Fruit fly (Drosophila melanogaster) whole organism, embryonic: ENCODE measurements around the gene CG9630.

ENCODE experiments used
- Adf1 ChIP-seq: fragments of 200-800 bp; sonication (Bioruptor generic); IDR thresholded peaks from 2 replicates; pipeline ENCODE4 v1.3.6; 2022; ENCODE audit warnings: missing biosample characterization, missing genetic modification characterization
- Atf3 ChIP-seq: fragments of 200-800 bp; sonication (Bioruptor generic); optimal IDR thresholded peaks from 3 replicates; lab custom pipeline; 2016; ENCODE audit warnings: missing biosample characterization, missing genetic modification characterization
- BtbVII ChIP-seq: fragments of 200-800 bp; sonication (Bioruptor generic); optimal IDR thresholded peaks from 3 replicates; lab custom pipeline; 2017; ENCODE audit warnings: missing biosample characterization, mild to moderate bottlenecking, missing genetic modification characterization
- CG11504 ChIP-seq: fragments of 200-800 bp; sonication (Bioruptor generic); optimal IDR thresholded peaks from 3 replicates; lab custom pipeline; 2019; ENCODE audit warnings: missing biosample characterization, mild to moderate bottlenecking, missing genetic modification characterization, moderate library complexity
- CG11695 ChIP-seq: fragments of 200-800 bp; sonication (Bioruptor generic); IDR thresholded peaks from 3 replicates; pipeline ENCODE4 v1.3.6; 2022; ENCODE audit warnings: missing biosample characterization, missing genetic modification characterization
- CG12659 ChIP-seq: fragments of 200-800 bp; sonication (Bioruptor generic); optimal IDR thresholded peaks from 3 replicates; lab custom pipeline; 2017; ENCODE audit warnings: mild to moderate bottlenecking, missing biosample characterization, missing genetic modification reagents, missing genetic modification characterization
- CG13287 ChIP-seq: fragments of 200-800 bp; sonication (Bioruptor generic); IDR thresholded peaks from 2 replicates; pipeline ENCODE4 v1.3.6; 2022; ENCODE audit warnings: missing biosample characterization, missing genetic modification characterization; ENCODE audit not compliant: partially characterized antibody
- CG17568 ChIP-seq: fragments of 200-800 bp; sonication (Bioruptor generic); optimal IDR thresholded peaks from 2 replicates; lab custom pipeline; 2018; ENCODE audit warnings: missing biosample characterization, mild to moderate bottlenecking, missing genetic modification characterization, moderate library complexity
- CG17802 ChIP-seq: fragments of 200-800 bp; sonication (Bioruptor generic); optimal IDR thresholded peaks from 2 replicates; lab custom pipeline; 2018; ENCODE audit warnings: missing biosample characterization, mild to moderate bottlenecking, missing genetic modification characterization, moderate library complexity
- CG18476 ChIP-seq: fragments of 200-800 bp; sonication (Bioruptor generic); optimal IDR thresholded peaks from 2 replicates; lab custom pipeline; 2016; ENCODE audit warnings: missing biosample characterization, mild to moderate bottlenecking, missing genetic modification characterization
- CG18599 ChIP-seq: fragments of 200-800 bp; sonication (Bioruptor generic); optimal IDR thresholded peaks from 3 replicates; lab custom pipeline; 2017; ENCODE audit warnings: missing biosample characterization, missing genetic modification characterization, mild to moderate bottlenecking, moderate library complexity, missing genetic modification reagents
- CG2712 ChIP-seq: fragments of 200-800 bp; optimal IDR thresholded peaks from 3 replicates; lab custom pipeline; 2019; ENCODE audit warnings: missing biosample characterization, mild to moderate bottlenecking, missing genetic modification characterization, moderate library complexity
- CG34422 ChIP-seq: fragments of 200-800 bp; sonication (Bioruptor generic); IDR thresholded peaks from 3 replicates; pipeline ENCODE4 v1.3.6; 2022; ENCODE audit warnings: missing biosample characterization, missing genetic modification characterization
- CG9727 ChIP-seq: fragments of 200-800 bp; sonication (Bioruptor generic); optimal IDR thresholded peaks from 3 replicates; lab custom pipeline; 2017; ENCODE audit warnings: missing biosample characterization, mild to moderate bottlenecking, missing genetic modification characterization
- D ChIP-seq, 2 experiments: fragments of 200-800 bp in 1 of 2; fragments of >200 bp in 1 of 2; sonication (Bioruptor generic) in 1 of 2; optimal IDR thresholded peaks; 2 replicates in 1 of 2; 3 replicates in 1 of 2; lab custom pipeline; 2017; ENCODE audit warnings: mild to moderate bottlenecking in 1 of 2, missing biosample characterization in 1 of 2, missing genetic modification characterization in 1 of 2, missing genetic modification reagents in 1 of 2
- Deaf1 ChIP-seq: fragments of 200-800 bp; optimal IDR thresholded peaks from 3 replicates; lab custom pipeline; 2019; ENCODE audit warnings: missing biosample characterization, mild to moderate bottlenecking, missing genetic modification characterization, moderate library complexity
- Dll ChIP-seq: fragments of 200-800 bp; sonication (Bioruptor generic); IDR thresholded peaks from 4 replicates; pipeline ENCODE4 v1.3.6; 2022; ENCODE audit warnings: missing biosample characterization, missing genetic modification characterization; ENCODE audit not compliant: partially characterized antibody
- Dref ChIP-seq: fragments of 200-800 bp; sonication (Bioruptor generic); IDR thresholded peaks from 2 replicates; pipeline ENCODE4 v1.3.6; 2022; ENCODE audit warnings: missing biosample characterization, missing genetic modification characterization
- E2f1 ChIP-seq: fragments of 200-800 bp; sonication (Bioruptor generic); IDR thresholded peaks from 2 replicates; pipeline ENCODE4 v1.3.6; 2022; ENCODE audit warnings: missing biosample characterization, missing genetic modification characterization
- E2f2 ChIP-seq: fragments of 200-800 bp; sonication (Bioruptor generic); IDR thresholded peaks from 2 replicates; pipeline ENCODE4 v1.3.6; 2022; ENCODE audit warnings: missing biosample characterization, missing genetic modification characterization
- HHEX ChIP-seq: fragments of 200-800 bp; sonication (Bioruptor generic); optimal IDR thresholded peaks from 3 replicates; lab custom pipeline; 2017; ENCODE audit warnings: missing biosample characterization, mild to moderate bottlenecking, missing genetic modification characterization, missing genetic modification reagents
- MTF-1 ChIP-seq: fragments of 200-800 bp; sonication (Bioruptor generic); optimal IDR thresholded peaks from 2 replicates; lab custom pipeline; 2018; ENCODE audit warnings: missing biosample characterization, mild to moderate bottlenecking, missing genetic modification characterization, borderline replicate concordance
- Myb ChIP-seq: fragments of 200-800 bp; sonication (Bioruptor generic); optimal IDR thresholded peaks from 2 replicates; lab custom pipeline; 2016; ENCODE audit warnings: missing biosample characterization, missing genetic modification characterization
- Nf-YA ChIP-seq: fragments of 200-800 bp; sonication (Bioruptor generic); IDR thresholded peaks from 2 replicates; pipeline ENCODE4 v1.3.6; 2022; ENCODE audit warnings: missing biosample characterization, missing genetic modification characterization
- Oaz ChIP-seq: fragments of 200-800 bp; sonication (Bioruptor generic); IDR thresholded peaks from 2 replicates; pipeline ENCODE4 v1.3.6; 2022; ENCODE audit warnings: missing biosample characterization, missing genetic modification characterization
- Ravus ChIP-seq: fragments of 200-800 bp; sonication (Bioruptor generic); IDR thresholded peaks from 2 replicates; pipeline ENCODE4 v1.3.6; 2022; ENCODE audit warnings: missing biosample characterization, missing genetic modification characterization
- Sry-δ ChIP-seq: fragments of 200-800 bp; sonication (Bioruptor generic); optimal IDR thresholded peaks from 2 replicates; lab custom pipeline; 2016; ENCODE audit warnings: missing biosample characterization, missing genetic modification characterization
- Usf ChIP-seq: fragments of 200-800 bp; sonication (Bioruptor generic); optimal IDR thresholded peaks from 2 replicates; lab custom pipeline; 2017; ENCODE audit warnings: missing genotype, missing biosample characterization, missing genetic modification characterization
- amos ChIP-seq: fragments of 200-800 bp; sonication (Bioruptor generic); IDR thresholded peaks from 2 replicates; pipeline ENCODE4 v1.3.6; 2022; ENCODE audit warnings: missing biosample characterization, missing genetic modification characterization; ENCODE audit not compliant: partially characterized antibody
- bowl ChIP-seq: fragments of 200-800 bp; sonication (Bioruptor generic); IDR thresholded peaks from 2 replicates; pipeline ENCODE4 v1.3.6; 2022; ENCODE audit warnings: missing biosample characterization, missing genetic modification characterization
- cas ChIP-seq: fragments of 200-800 bp; sonication (Bioruptor generic); IDR thresholded peaks from 2 replicates; pipeline ENCODE4 v1.3.6; 2022; ENCODE audit warnings: missing biosample characterization, missing genetic modification characterization
- chm ChIP-seq: fragments of 200-800 bp; sonication (Bioruptor generic); IDR thresholded peaks from 2 replicates; pipeline ENCODE4 v1.3.6; 2022; ENCODE audit warnings: missing biosample characterization, missing genetic modification characterization
- croc ChIP-seq: fragments of 200-800 bp; sonication (Bioruptor generic); conservative IDR thresholded peaks from 3 replicates; pipeline ENCODE4 v1.3.6; 2022; ENCODE audit warnings: missing biosample characterization, missing genetic modification characterization
- danr ChIP-seq: fragments of 200-800 bp; sonication (Bioruptor generic); IDR thresholded peaks from 2 replicates; pipeline ENCODE4 v1.3.6; 2022; ENCODE audit warnings: missing biosample characterization, missing genetic modification characterization
- dati ChIP-seq: fragments of 200-800 bp; sonication (Bioruptor generic); IDR thresholded peaks from 2 replicates; pipeline ENCODE4 v1.3.6; 2022; ENCODE audit warnings: missing biosample characterization, missing genetic modification characterization
- emc ChIP-seq: fragments of 200-800 bp; sonication (Bioruptor generic); optimal IDR thresholded peaks from 2 replicates; lab custom pipeline; 2016; ENCODE audit warnings: missing biosample characterization, missing genetic modification characterization
- ewg ChIP-seq: fragments of 200-800 bp; sonication (Bioruptor generic); optimal IDR thresholded peaks from 3 replicates; lab custom pipeline; 2017; ENCODE audit warnings: mild to moderate bottlenecking, missing biosample characterization, missing genetic modification reagents, missing genetic modification characterization
- fd96Cb ChIP-seq: fragments of 200-800 bp; sonication (Bioruptor generic); optimal IDR thresholded peaks from 2 replicates; lab custom pipeline; 2018; ENCODE audit warnings: missing biosample characterization, mild to moderate bottlenecking, missing genetic modification characterization, moderate library complexity
- fu2 ChIP-seq: fragments of 200-800 bp; sonication (Bioruptor generic); optimal IDR thresholded peaks from 2 replicates; lab custom pipeline; 2016; ENCODE audit warnings: missing biosample characterization, missing genetic modification characterization
- gce ChIP-seq: fragments of 200-800 bp; sonication (Bioruptor generic); IDR thresholded peaks from 3 replicates; pipeline ENCODE4 v1.3.6; 2022; ENCODE audit warnings: missing biosample characterization, missing genetic modification characterization
- gsb-n ChIP-seq: fragments of 200-800 bp; sonication (Bioruptor generic); optimal IDR thresholded peaks from 3 replicates; lab custom pipeline; 2018; ENCODE audit warnings: missing biosample characterization, mild to moderate bottlenecking, missing genetic modification characterization
- h ChIP-seq: fragments of >200 bp; optimal IDR thresholded peaks from 2 replicates; lab custom pipeline; 2017
- her ChIP-seq: fragments of 200-800 bp; sonication (Bioruptor generic); optimal IDR thresholded peaks from 2 replicates; lab custom pipeline; 2016; ENCODE audit warnings: missing biosample characterization, missing genetic modification characterization
- hkb ChIP-seq, 2 experiments: fragments of 200-800 bp in 1 of 2; fragments of >200 bp in 1 of 2; sonication (Bioruptor generic) in 1 of 2; IDR thresholded peaks in 1 of 2; optimal IDR thresholded peaks in 1 of 2; 2 replicates each; pipeline versions ENCODE4 v1.3.6 to Lab custom; 2017 to 2022; ENCODE audit warnings: missing biosample characterization in 1 of 2, missing genetic modification characterization in 1 of 2
- psq ChIP-seq: fragments of 200-800 bp; sonication (Bioruptor generic); optimal IDR thresholded peaks from 2 replicates; lab custom pipeline; 2017; ENCODE audit warnings: missing biosample characterization, missing genetic modification characterization
- tx ChIP-seq: fragments of 200-800 bp; sonication (Bioruptor generic); optimal IDR thresholded peaks from 2 replicates; lab custom pipeline; 2016; ENCODE audit warnings: missing biosample characterization, missing genetic modification characterization
- usp ChIP-seq: fragments of >200 bp; optimal IDR thresholded peaks from 2 replicates; lab custom pipeline; 2017; ENCODE audit warnings: missing biosample characterization, missing genetic modification characterization

CG9630 gene

dm6 chr3R:8250166-8250733 lies 19.4 kb downstream of the CG9630 start, which contains the start of gene mtg (continued):
- TF ChIP-seq CG2712 (tag; lab: Kevin White, UChicago) (no peak), CG11504 (tag; lab: Kevin White, UChicago) (peak; percentile 59), Usf (no peak), Ravus (GFP tag; lab: Robert Waterston, UW) (no peak), amos (GFP tag; lab: Robert Waterston, UW) (no peak), croc (GFP tag; lab: Robert Waterston, UW) (no peak), CG12659 (GFP tag; lab: Kevin White, UChicago) (no peak), fd96Cb (no peak), Atf3 (GFP tag; lab: Kevin White, UChicago) (no peak), MTF-1 (GFP tag; lab: Kevin White, UChicago) (no peak), Dll (GFP tag; lab: Robert Waterston, UW) (no peak), D (optimal IDR thresholded peaks at IDR 0.05; lab: Kevin White, UChicago) (no peak), D (GFP tag; optimal IDR thresholded peaks at IDR 0.05; lab: Kevin White, UChicago) (no peak), CG13287 (GFP tag; lab: Robert Waterston, UW) (0 out of 2 replicates have a peak, but pooled peaks have one; percentile 11), E2f2 (GFP tag; lab: Robert Waterston, UW) (no peak), tx (GFP tag; lab: Kevin White, UChicago) (no peak), her (GFP tag; lab: Kevin White, UChicago) (no peak), bowl (peak; percentile 17; the same call in 1 of the 2 replicates), psq (no peak), Nf-YA (GFP tag; lab: Robert Waterston, UW) (no peak), CG17802 (tag; lab: Kevin White, UChicago) (no peak), usp (GFP tag; lab: Kevin White, UChicago) (no peak), dati (GFP tag; lab: Robert Waterston, UW) (no peak), Deaf1 (tag; lab: Kevin White, UChicago) (peak; percentile 95), CG9727 (GFP tag; lab: Kevin White, UChicago) (no peak), E2f1 (GFP tag; lab: Robert Waterston, UW) (0 out of 2 replicates have a peak, but pooled peaks have one; percentile 23), Myb (no peak), ewg (no peak), gsb-n (tag; lab: Kevin White, UChicago) (no peak), danr (GFP tag; lab: Robert Waterston, UW) (no peak), Adf1 (no peak), CG34422 (peak; percentile 18; the same call in 1 of the 3 replicates), BtbVII (GFP tag; lab: Kevin White, UChicago) (no peak)
- TF ChIP-seq, all 482 proteins: peak for 13

DNA sequence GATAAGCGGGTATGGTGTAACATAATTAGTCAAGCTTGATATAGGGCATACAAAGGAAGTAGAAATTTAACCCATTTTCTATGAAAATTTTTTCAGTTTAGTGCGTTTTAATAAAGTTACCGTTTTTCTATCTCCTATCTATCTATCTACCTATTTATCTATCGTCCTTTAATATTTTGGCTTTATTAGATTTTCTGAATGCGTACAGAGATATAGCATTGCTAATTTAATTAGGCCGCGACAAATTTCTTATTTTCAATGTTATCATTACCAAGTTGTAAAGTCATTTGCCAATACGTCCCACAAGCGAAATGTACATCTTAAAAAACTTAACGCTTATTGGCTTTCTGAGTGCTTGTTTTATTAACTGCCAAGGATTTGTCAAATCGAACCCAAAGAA lies 21.6 kb downstream of the CG9630 start, which contains the start of gene CG15864:
Gene CG15864 (plus strand): TSS at position 301 of the 400 bp plus-strand sequence.
- TF ChIP-seq Oaz (GFP tag; lab: Robert Waterston, UW) (no peak), cas (GFP tag; lab: Robert Waterston, UW) (no peak), gce (GFP tag; lab: Robert Waterston, UW) (no peak), CG2712 (tag; lab: Kevin White, UChicago) (no peak), Sry-δ (GFP tag; lab: Kevin White, UChicago) (no peak), chm (no peak), fu2 (GFP tag; lab: Kevin White, UChicago) (no peak), h (lab: Kevin White, UChicago) (no peak), CG18599 (no peak), CG18476 (GFP tag; lab: Kevin White, UChicago) (no peak), HHEX (no peak), hkb (optimal IDR thresholded peaks at IDR 0.05; lab: Kevin White, UChicago) (no peak), hkb (GFP tag; IDR thresholded peaks at IDR 0.05; lab: Robert Waterston, UW) (no peak), Dref (GFP tag; lab: Robert Waterston, UW) (no peak), CG17568 (no peak), CG11695 (GFP tag; lab: Robert Waterston, UW) (no peak), emc (no peak)
